Fruit fly (Drosophila melanogaster): ENCODE data around the gene CG15172.

Gene CG15172

dm6 chr2L:19021278-19022220 lies 668 bp upstream of the CG15172 start (continued):
- TF ChIP-seq fd59A (GFP tag; optimal IDR thresholded peaks at IDR 0.05) (peak; percentile 87), CG34406 (GFP tag; optimal IDR thresholded peaks at IDR 0.05) (peak; percentile 80), Met (GFP tag; optimal IDR thresholded peaks at IDR 0.05) (peak; percentile 84), CG1621 (tag; optimal IDR thresholded peaks at IDR 0.05) (peak; percentile 81), CG15336 (GFP tag; IDR thresholded peaks at IDR 0.05) (peak; percentile 84), esn (GFP tag; optimal IDR thresholded peaks at IDR 0.05) (peak; percentile 88), net (GFP tag; optimal IDR thresholded peaks at IDR 0.05) (peak; percentile 72), fd85E (GFP tag; optimal IDR thresholded peaks at IDR 0.05) (peak; percentile 1), ss (GFP tag; optimal IDR thresholded peaks at IDR 0.05) (peak; percentile 92 to 96), Sox14 (GFP tag; optimal IDR thresholded peaks at IDR 0.05) (peak; percentile 88), Smox (GFP tag; optimal IDR thresholded peaks at IDR 0.05) (peak; percentile 78)

dm6 chr2L:19023972-19024743 lies 1.9 kb downstream of the CG15172 start:
- no peak for TF ChIP-seq dac (GFP tag; optimal IDR thresholded peaks at IDR 0.05)
- TF ChIP-seq achi (GFP tag; optimal IDR thresholded peaks at IDR 0.05) = peak; percentile 57
- TF ChIP-seq pdm3 (GFP tag; optimal IDR thresholded peaks at IDR 0.05) = peak; percentile 46
- TF ChIP-seq eg (GFP tag; IDR thresholded peaks at IDR 0.05) = no peak
- TF ChIP-seq CG3919 (GFP tag; optimal IDR thresholded peaks at IDR 0.05) = peak; percentile 54
- TF ChIP-seq CG3032 (tag; optimal IDR thresholded peaks at IDR 0.05) = peak; percentile 81
- TF ChIP-seq CG10631 (GFP tag; optimal IDR thresholded peaks at IDR 0.05) = peak; percentile 47
- TF ChIP-seq CG32006 (GFP tag; optimal IDR thresholded peaks at IDR 0.05) = peak; percentile 70
- peak; percentile 29 for TF ChIP-seq CG11902 (GFP tag; optimal IDR thresholded peaks at IDR 0.05)
- TF ChIP-seq Blimp-1 (GFP tag; optimal IDR thresholded peaks at IDR 0.05) = peak; percentile 30
- TF ChIP-seq fkh (GFP tag; optimal IDR thresholded peaks at IDR 0.05) = no peak
- peak; percentile 42 for TF ChIP-seq CG31627 (GFP tag; optimal IDR thresholded peaks at IDR 0.05)
- TF ChIP-seq topi (GFP tag; optimal IDR thresholded peaks at IDR 0.05) = peak; percentile 51
- peak; percentile 57 for TF ChIP-seq Smox (GFP tag; optimal IDR thresholded peaks at IDR 0.05)
- TF ChIP-seq esn (GFP tag; optimal IDR thresholded peaks at IDR 0.05) = peak; percentile 62
- peak; percentile 37 for TF ChIP-seq CG8319 (GFP tag; optimal IDR thresholded peaks at IDR 0.05)
- peak; percentile 42 for TF ChIP-seq Sox15 (GFP tag; optimal IDR thresholded peaks at IDR 0.05)
- peak; percentile 49 for TF ChIP-seq fd59A (GFP tag; optimal IDR thresholded peaks at IDR 0.05)
- peak; percentile 55 for TF ChIP-seq Met (GFP tag; optimal IDR thresholded peaks at IDR 0.05)
- TF ChIP-seq Hr4 (GFP tag; optimal IDR thresholded peaks at IDR 0.05) = peak; percentile 48
- peak; percentile 52 for TF ChIP-seq lz (GFP tag; optimal IDR thresholded peaks at IDR 0.05)
- peak; percentile 27 to 71 for TF ChIP-seq ss (GFP tag; optimal IDR thresholded peaks at IDR 0.05)
- TF ChIP-seq CG8632 (GFP tag; optimal IDR thresholded peaks at IDR 0.05) = peak; percentile 62
- TF ChIP-seq CG34406 (GFP tag; optimal IDR thresholded peaks at IDR 0.05) = peak; percentile 48
- no peak for TF ChIP-seq CG6163 (GFP tag; IDR thresholded peaks at IDR 0.05)
- TF ChIP-seq CG15336 (GFP tag; IDR thresholded peaks at IDR 0.05) = no peak
- peak; percentile 71 for TF ChIP-seq spab (GFP tag; optimal IDR thresholded peaks at IDR 0.05)
- TF ChIP-seq Eip75B (GFP tag; optimal IDR thresholded peaks at IDR 0.05) = peak; percentile 53
- TF ChIP-seq CG4318 (GFP tag; optimal IDR thresholded peaks at IDR 0.05) = peak; percentile 28
- peak; percentile 56 for TF ChIP-seq acj6 (GFP tag; optimal IDR thresholded peaks at IDR 0.05)
- no peak for TF ChIP-seq Lpt (GFP tag; optimal IDR thresholded peaks at IDR 0.05)
- peak; percentile 61 for TF ChIP-seq CG1621 (tag; optimal IDR thresholded peaks at IDR 0.05)
- peak; percentile 77 for TF ChIP-seq Ets96B (tag; optimal IDR thresholded peaks at IDR 0.05)
- TF ChIP-seq CG9139 (GFP tag; optimal IDR thresholded peaks at IDR 0.05) = peak; percentile 55
- TF ChIP-seq CG8119 (GFP tag; IDR thresholded peaks at IDR 0.05) = peak; percentile 57; the same call in 2 of the 3 replicates
- peak; percentile 32 for TF ChIP-seq CG6276 (GFP tag; optimal IDR thresholded peaks at IDR 0.05)
- no peak for TF ChIP-seq Gug (GFP tag; IDR thresholded peaks at IDR 0.05)
- TF ChIP-seq svp (GFP tag) = peak; percentile 66
- no peak; the same call in 1 of the 2 replicates for TF ChIP-seq CG11294 (GFP tag; IDR thresholded peaks at IDR 0.05)
- no peak for TF ChIP-seq CG6854 (GFP tag; optimal IDR thresholded peaks at IDR 0.05)
- TF ChIP-seq CG16779 (tag; optimal IDR thresholded peaks at IDR 0.05) = peak; percentile 10
- TF ChIP-seq cyc (GFP tag; optimal IDR thresholded peaks at IDR 0.05) = peak; percentile 28

Measured in whole organism, prepupa.